Fruit fly (Drosophila melanogaster) whole organism, adult: ENCODE measurements around the gene HisCl1.

ENCODE experiments used
- CG11617 ChIP-seq: fragments of 200-800 bp; sonication (Bioruptor generic); optimal IDR thresholded peaks from 2 replicates; lab custom pipeline; 2017; ENCODE audit warnings: mild to moderate bottlenecking, missing biosample characterization, missing genetic modification reagents, missing genetic modification characterization
- CG12768 ChIP-seq: fragments of 200-800 bp; sonication (Bioruptor generic); optimal IDR thresholded peaks from 2 replicates; lab custom pipeline; 2017; ENCODE audit warnings: missing biosample characterization, missing genetic modification characterization, mild to moderate bottlenecking, moderate library complexity, missing genetic modification reagents
- CG14711 ChIP-seq: fragments of 200-800 bp; sonication (Bioruptor generic); optimal IDR thresholded peaks from 2 replicates; lab custom pipeline; 2018; ENCODE audit warnings: missing biosample characterization, mild to moderate bottlenecking, missing genetic modification characterization, moderate library complexity
- CG1620 ChIP-seq: fragments of 200-800 bp; sonication (Bioruptor generic); optimal IDR thresholded peaks from 2 replicates; lab custom pipeline; 2016; ENCODE audit warnings: missing biosample characterization, missing genetic modification characterization
- CG33017 ChIP-seq: fragments of 200-800 bp; sonication (Bioruptor generic); optimal IDR thresholded peaks from 2 replicates; lab custom pipeline; 2018; ENCODE audit warnings: missing biosample characterization, mild to moderate bottlenecking, missing genetic modification characterization, moderate library complexity
- CG5204 ChIP-seq: fragments of 200-800 bp; sonication (Bioruptor generic); optimal IDR thresholded peaks from 2 replicates; lab custom pipeline; 2016; ENCODE audit warnings: missing biosample characterization, missing genetic modification characterization
- CG7045 ChIP-seq: fragments of 200-800 bp; sonication (Bioruptor generic); optimal IDR thresholded peaks from 2 replicates; lab custom pipeline; 2017; ENCODE audit warnings: missing biosample characterization, mild to moderate bottlenecking, missing genetic modification characterization
- CG7101 ChIP-seq: fragments of 200-800 bp; sonication (Bioruptor generic); optimal IDR thresholded peaks from 2 replicates; lab custom pipeline; 2018; ENCODE audit warnings: missing biosample characterization, mild to moderate bottlenecking, missing genetic modification characterization, moderate library complexity
- Clk ChIP-seq: fragments of 200-800 bp; sonication (Bioruptor generic); optimal IDR thresholded peaks from 2 replicates; lab custom pipeline; 2017; ENCODE audit warnings: missing biosample characterization, missing genetic modification characterization
- Crg-1 ChIP-seq: fragments of 200-800 bp; sonication (Bioruptor generic); optimal IDR thresholded peaks from 2 replicates; lab custom pipeline; 2016; ENCODE audit warnings: missing biosample characterization, missing genetic modification characterization
- Hr96 ChIP-seq: fragments of 200-800 bp; sonication (Bioruptor generic); optimal IDR thresholded peaks from 2 replicates; lab custom pipeline; 2016; ENCODE audit warnings: missing biosample characterization, missing genetic modification characterization
- Mnt ChIP-seq: fragments of 200-800 bp; sonication (Bioruptor generic); optimal IDR thresholded peaks from 2 replicates; lab custom pipeline; 2016; ENCODE audit warnings: missing biosample characterization, mild to moderate bottlenecking, missing genetic modification characterization
- bab1 ChIP-seq: fragments of 200-800 bp; sonication (Bioruptor generic); optimal IDR thresholded peaks from 3 replicates; lab custom pipeline; 2019; ENCODE audit warnings: missing biosample characterization, mild to moderate bottlenecking, missing genetic modification characterization, moderate library complexity
- cic ChIP-seq: fragments of 200-800 bp; sonication (Bioruptor generic); optimal IDR thresholded peaks from 2 replicates; lab custom pipeline; 2017; ENCODE audit warnings: missing biosample characterization, mild to moderate bottlenecking, missing genetic modification characterization, moderate library complexity
- cnc ChIP-seq, 2 experiments: fragments of >200 bp; optimal IDR thresholded peaks; 2 replicates each; lab custom pipeline; 2017
- kay ChIP-seq: fragments of 200-800 bp; sonication (Bioruptor generic); peaks from one replicate; lab custom pipeline; 2016; ENCODE audit warnings: missing biosample characterization, missing genetic modification characterization, borderline replicate concordance
- ovo ChIP-seq: fragments of 200-800 bp; sonication (Bioruptor generic); optimal IDR thresholded peaks from 2 replicates; lab custom pipeline; 2016; ENCODE audit warnings: missing biosample characterization, missing genetic modification characterization
- pad ChIP-seq: fragments of 200-800 bp; sonication (Bioruptor generic); optimal IDR thresholded peaks from 3 replicates; lab custom pipeline; 2017; ENCODE audit warnings: missing biosample characterization, missing genetic modification characterization, mild to moderate bottlenecking, moderate library complexity, missing genetic modification reagents
- tj ChIP-seq: fragments of 200-800 bp; sonication (Bioruptor generic); optimal IDR thresholded peaks from 3 replicates; lab custom pipeline; 2017; ENCODE audit warnings: missing biosample characterization, mild to moderate bottlenecking, missing genetic modification characterization, moderate library complexity
- toe ChIP-seq: fragments of 200-800 bp; sonication (Bioruptor generic); optimal IDR thresholded peaks from 2 replicates; lab custom pipeline; 2016; ENCODE audit warnings: missing biosample characterization, missing genetic modification characterization

HisCl1 gene

dm6 chr3R:11786695-11787226 lies at the start of gene HisCl1, which contains the start of gene prd1:
TSS of gene HisCl1 (plus strand) at chr3R:11787176.
TSS of gene prd1 (minus strand) at chr3R:11787014.
- TF ChIP-seq CG14711 (tag; lab: Kevin White, UChicago) (peak; percentile 82), CG12768 (GFP tag; lab: Kevin White, UChicago) (peak; percentile 43), toe (GFP tag; lab: Kevin White, UChicago) (no peak), CG33017 (tag; lab: Kevin White, UChicago) (peak; percentile 63), kay (GFP tag; lab: Kevin White, UChicago) (no peak), CG7101 (tag; lab: Kevin White, UChicago) (peak; percentile 79), CG11617 (GFP tag; lab: Kevin White, UChicago) (peak; percentile 80), Clk (GFP tag; lab: Kevin White, UChicago) (peak; percentile 62), Hr96 (GFP tag; lab: Kevin White, UChicago) (no peak), Mnt (GFP tag; lab: Kevin White, UChicago) (peak; percentile 66), CG7045 (GFP tag; lab: Kevin White, UChicago) (peak; percentile 75), pad (GFP tag; lab: Kevin White, UChicago) (peak; percentile 65), cic (GFP tag; lab: Kevin White, UChicago) (peak; percentile 26), bab1 (GFP tag; lab: Kevin White, UChicago) (peak; percentile 68), Crg-1 (GFP tag; lab: Kevin White, UChicago) (peak; percentile 76), cnc (optimal IDR thresholded peaks at IDR 0.05; lab: Kevin White, UChicago) (no peak), ovo (peak; percentile 63), CG5204 (GFP tag; lab: Kevin White, UChicago) (no peak), CG1620 (GFP tag; lab: Kevin White, UChicago) (peak; percentile 75), tj (peak; percentile 38)

dm6 chr3R:11741730-11742203 lies 45.2 kb upstream of the HisCl1 start, which contains the start of the genes Blm and CG14722:
TSS of gene Blm (minus strand) at chr3R:11741783.
TSS of gene CG14722 (plus strand) at chr3R:11741890.
- TF ChIP-seq Mnt (GFP tag; lab: Kevin White, UChicago) (peak; percentile 64), CG12768 (GFP tag; lab: Kevin White, UChicago) (no peak), CG11617 (GFP tag; lab: Kevin White, UChicago) (peak; percentile 10), Hr96 (GFP tag; lab: Kevin White, UChicago) (no peak), CG14711 (tag; lab: Kevin White, UChicago) (peak; percentile 28), cic (GFP tag; lab: Kevin White, UChicago) (no peak), CG1620 (GFP tag; lab: Kevin White, UChicago) (peak; percentile 28), kay (GFP tag; lab: Kevin White, UChicago) (no peak), bab1 (GFP tag; lab: Kevin White, UChicago) (peak; percentile 60)

DNA sequence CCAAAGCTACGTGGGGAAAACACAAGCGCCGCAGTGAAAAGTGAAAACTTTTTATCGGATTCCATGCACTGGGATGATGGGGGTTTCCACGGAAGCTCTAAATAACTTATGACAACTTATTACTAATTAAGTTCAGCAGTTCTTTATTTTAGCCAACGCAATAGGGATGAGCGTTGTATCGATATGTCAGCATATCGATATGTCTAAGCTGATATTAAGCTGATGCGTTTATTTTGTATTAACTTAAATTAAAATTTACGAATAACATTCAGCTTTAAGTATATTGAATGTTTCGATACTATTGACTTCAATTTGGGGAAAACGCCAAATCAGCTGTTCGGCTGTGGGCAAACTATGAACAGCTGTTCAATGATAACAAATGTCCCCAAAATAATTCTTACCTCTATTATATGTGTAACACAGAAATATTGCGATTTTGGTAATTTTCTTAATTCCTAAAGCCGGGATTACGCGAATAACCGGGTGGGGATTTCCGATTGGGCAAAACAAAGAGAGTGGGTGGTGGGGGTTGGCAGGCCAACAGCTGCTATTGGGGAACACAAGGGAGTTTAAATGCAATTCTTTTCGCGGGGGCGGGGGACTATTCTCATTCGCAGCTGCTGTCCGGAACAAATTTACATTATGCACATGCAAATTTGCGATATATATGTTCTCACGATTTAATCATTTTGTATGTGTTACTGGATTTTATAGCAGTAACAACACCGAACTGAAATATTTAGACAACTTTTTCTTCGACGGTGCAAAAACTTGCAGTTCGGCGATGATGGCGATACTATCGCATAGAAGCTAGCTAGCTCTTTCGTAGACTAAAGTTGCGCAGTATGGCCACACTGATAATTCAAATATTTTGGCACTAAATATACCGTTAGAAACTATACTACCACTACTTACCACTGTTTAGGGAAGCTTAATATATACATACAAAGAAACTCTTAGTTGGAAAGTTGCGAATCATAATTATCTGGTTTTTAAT lies 37.4 kb upstream of the HisCl1 start, which contains the start of gene CG6923:
Gene CG6923 (minus strand): TSS at position 733 of the 997 bp plus-strand sequence.
- TF ChIP-seq tj (peak; percentile 45), Hr96 (GFP tag; lab: Kevin White, UChicago) (no peak), Mnt (GFP tag; lab: Kevin White, UChicago) (peak; percentile 38), kay (GFP tag; lab: Kevin White, UChicago) (peak; percentile 29), CG12768 (GFP tag; lab: Kevin White, UChicago) (peak; percentile 24), CG11617 (GFP tag; lab: Kevin White, UChicago) (peak; percentile 15), ovo (peak; percentile 67), bab1 (GFP tag; lab: Kevin White, UChicago) (no peak), pad (GFP tag; lab: Kevin White, UChicago) (no peak), CG7045 (GFP tag; lab: Kevin White, UChicago) (peak; percentile 3), CG1620 (GFP tag; lab: Kevin White, UChicago) (no peak), toe (GFP tag; lab: Kevin White, UChicago) (no peak)

DNA sequence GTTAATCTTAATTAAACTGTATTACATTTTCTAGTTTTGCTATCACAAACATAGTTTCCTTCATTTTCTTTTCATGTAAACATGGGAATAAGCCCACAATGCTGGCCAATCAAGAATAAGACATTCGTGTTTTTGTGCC lies 36.8 kb upstream of the HisCl1 start, which contains the start of gene CG43062:
Gene CG43062 (plus strand): TSS at position 40 of the 139 bp plus-strand sequence.
- TF ChIP-seq bab1 (GFP tag; lab: Kevin White, UChicago) (no peak), toe (GFP tag; lab: Kevin White, UChicago) (no peak), tj (no peak), CG7045 (GFP tag; lab: Kevin White, UChicago) (no peak), CG1620 (GFP tag; lab: Kevin White, UChicago) (no peak), CG33017 (tag; lab: Kevin White, UChicago) (no peak), kay (GFP tag; lab: Kevin White, UChicago) (no peak), CG11617 (GFP tag; lab: Kevin White, UChicago) (no peak), CG7101 (tag; lab: Kevin White, UChicago) (no peak), pad (GFP tag; lab: Kevin White, UChicago) (no peak), CG5204 (GFP tag; lab: Kevin White, UChicago) (no peak), Mnt (GFP tag; lab: Kevin White, UChicago) (no peak), Crg-1 (GFP tag; lab: Kevin White, UChicago) (no peak)

- TF ChIP-seq pad (GFP tag; lab: Kevin White, UChicago) (no peak), ovo (no peak), Clk (GFP tag; lab: Kevin White, UChicago) (no peak), cnc (optimal IDR thresholded peaks at IDR 0.05; lab: Kevin White, UChicago) (no peak), tj (no peak), CG7101 (tag; lab: Kevin White, UChicago) (no peak), CG14711 (tag; lab: Kevin White, UChicago) (no peak), Crg-1 (GFP tag; lab: Kevin White, UChicago) (no peak), CG5204 (GFP tag; lab: Kevin White, UChicago) (no peak), CG33017 (tag; lab: Kevin White, UChicago) (no peak), CG11617 (GFP tag; lab: Kevin White, UChicago) (no peak), Mnt (GFP tag; lab: Kevin White, UChicago) (no peak), cic (GFP tag; lab: Kevin White, UChicago) (no peak), CG7045 (GFP tag; lab: Kevin White, UChicago) (no peak), bab1 (GFP tag; lab: Kevin White, UChicago) (no peak), Hr96 (GFP tag; lab: Kevin White, UChicago) (no peak), toe (GFP tag; lab: Kevin White, UChicago) (no peak)
Observed at dm6 chr3R:11751756-11752155, 35.2 kb upstream of the HisCl1 start.
